Worm (Caenorhabditis elegans) whole organism, L2 larva: ENCODE measurements around the gene nstp-2.
A peak's percentile ranks its signal among the peaks of the same experiment; 100 is the strongest.

Experiments used
- C34F6.9 ChIP-seq: fragments of 150-350 bp; optimal IDR thresholded peaks from 2 replicates; lab custom pipeline; 2014; ENCODE audit warnings: missing biosample characterization, missing genetic modification characterization
- F13H6.1 ChIP-seq: sonication (generic microtip); optimal IDR thresholded peaks from 2 replicates; lab custom pipeline; 2016; ENCODE audit warnings: missing genetic modification characterization, missing compliant biosample characterization
- R02D3.7 ChIP-seq: fragments of 150-350 bp; optimal IDR thresholded peaks from 2 replicates; lab custom pipeline; 2014; ENCODE audit warnings: missing biosample characterization, missing genetic modification characterization
- Y55F3AM.14 ChIP-seq: fragments of 200-800 bp; sonication (Bioruptor generic); optimal IDR thresholded peaks from 2 replicates; lab custom pipeline; 2018; ENCODE audit warnings: mild to moderate bottlenecking, missing genetic modification characterization, missing compliant biosample characterization
- ZK546.5 ChIP-seq: sonication (generic microtip); optimal IDR thresholded peaks from 2 replicates; lab custom pipeline; 2017; ENCODE audit warnings: missing biosample characterization, missing genetic modification characterization
- alr-1 ChIP-seq: fragments of 150-350 bp; optimal IDR thresholded peaks from 2 replicates; lab custom pipeline; 2014; ENCODE audit warnings: missing biosample characterization, missing genetic modification characterization
- aly-2 ChIP-seq: fragments of 150-350 bp; optimal IDR thresholded peaks from 2 replicates; lab custom pipeline; 2014; ENCODE audit warnings: missing biosample characterization, missing genetic modification characterization
- ama-1 ChIP-seq: fragments of 150-350 bp; optimal IDR thresholded peaks from 2 replicates; lab custom pipeline; 2018; ENCODE audit warnings: inconsistent platforms
- blmp-1 ChIP-seq: sonication (generic microtip); optimal IDR thresholded peaks from 2 replicates; lab custom pipeline; 2017; ENCODE audit warnings: missing genetic modification characterization, mild to moderate bottlenecking, missing compliant biosample characterization, antibody characterized with exemption, moderate library complexity; ENCODE audit not compliant: insufficient read depth
- ceh-16 ChIP-seq: fragments of 150-350 bp; optimal IDR thresholded peaks from 2 replicates; lab custom pipeline; 2014; ENCODE audit warnings: missing biosample characterization, missing genetic modification characterization
- ceh-82 ChIP-seq: fragments of 150-350 bp; optimal IDR thresholded peaks from 2 replicates; lab custom pipeline; 2014; ENCODE audit warnings: missing biosample characterization, missing genetic modification characterization
- crh-2 ChIP-seq: sonication (generic microtip); optimal IDR thresholded peaks from 2 replicates; lab custom pipeline; 2017; ENCODE audit warnings: missing biosample characterization, missing genetic modification characterization
- dmd-4 ChIP-seq: sonication (generic microtip); optimal IDR thresholded peaks from 2 replicates; lab custom pipeline; 2017; ENCODE audit warnings: missing biosample characterization, missing genetic modification characterization
- egl-27 ChIP-seq: sonication (generic microtip); optimal IDR thresholded peaks from 3 replicates; lab custom pipeline; 2017; ENCODE audit warnings: missing biosample characterization, missing genetic modification reagents, missing genetic modification characterization
- elt-1 ChIP-seq: fragments of 150-350 bp; optimal IDR thresholded peaks from 2 replicates; lab custom pipeline; 2014; ENCODE audit warnings: missing biosample characterization, missing genetic modification characterization
- elt-3 ChIP-seq: sonication (generic microtip); optimal IDR thresholded peaks from 2 replicates; lab custom pipeline; 2017; ENCODE audit warnings: missing biosample characterization, missing genetic modification characterization
- fos-1 ChIP-seq: fragments of 150-350 bp; optimal IDR thresholded peaks from 2 replicates; lab custom pipeline; 2014; ENCODE audit warnings: missing biosample characterization, missing genetic modification characterization
- gmeb-1 ChIP-seq: fragments of 150-350 bp; optimal IDR thresholded peaks from 2 replicates; lab custom pipeline; 2014; ENCODE audit warnings: missing biosample characterization, missing genetic modification characterization
- lin-11 ChIP-seq: fragments of 150-350 bp; sonication (generic microtip); optimal IDR thresholded peaks from 2 replicates; lab custom pipeline; 2014; ENCODE audit warnings: missing biosample characterization, missing genetic modification characterization, inconsistent platforms, mixed read lengths
- lin-13 ChIP-seq: fragments of 150-350 bp; optimal IDR thresholded peaks from 2 replicates; lab custom pipeline; 2014; ENCODE audit warnings: missing biosample characterization, missing genetic modification reagents, missing genetic modification characterization
- lin-39 ChIP-seq: fragments of 150-350 bp; optimal IDR thresholded peaks from 2 replicates; lab custom pipeline; 2014; ENCODE audit warnings: missing biosample characterization, missing genetic modification reagents, missing genetic modification characterization
- lsy-2 ChIP-seq, 2 experiments: fragments of 150-350 bp in 1 of 2; sonication (generic microtip) in 1 of 2; optimal IDR thresholded peaks; 2 replicates each; lab custom pipeline; 2014 to 2017; ENCODE audit warnings: missing biosample characterization in 2 of 2, missing genetic modification characterization in 2 of 2
- mbf-1 ChIP-seq: sonication (generic microtip); optimal IDR thresholded peaks from 2 replicates; lab custom pipeline; 2017; ENCODE audit warnings: missing biosample characterization, missing genetic modification characterization
- mdl-1 ChIP-seq, 2 experiments: fragments of 150-350 bp in 1 of 2; sonication (generic microtip) in 1 of 2; optimal IDR thresholded peaks; 2 replicates each; lab custom pipeline; 2017; ENCODE audit warnings: missing biosample characterization in 2 of 2, missing genetic modification characterization in 2 of 2
- nhr-10 ChIP-seq: sonication (generic microtip); optimal IDR thresholded peaks from 2 replicates; lab custom pipeline; 2017; ENCODE audit warnings: missing biosample characterization, missing genetic modification characterization
- nhr-11 ChIP-seq: fragments of 150-350 bp; optimal IDR thresholded peaks from 2 replicates; lab custom pipeline; 2014; ENCODE audit warnings: missing biosample characterization, missing genetic modification characterization
- nhr-12 ChIP-seq: fragments of 150-350 bp; optimal IDR thresholded peaks from 2 replicates; lab custom pipeline; 2014; ENCODE audit warnings: missing biosample characterization, missing genetic modification characterization
- nhr-129 ChIP-seq: fragments of 150-350 bp; optimal IDR thresholded peaks from 2 replicates; lab custom pipeline; 2014; ENCODE audit warnings: missing biosample characterization, missing genetic modification characterization
- nhr-21 ChIP-seq: fragments of 150-350 bp; optimal IDR thresholded peaks from 2 replicates; lab custom pipeline; 2014; ENCODE audit warnings: missing biosample characterization, missing genetic modification characterization
- nhr-23 ChIP-seq: fragments of 150-350 bp; optimal IDR thresholded peaks from 2 replicates; lab custom pipeline; 2014; ENCODE audit warnings: missing biosample characterization, missing genetic modification reagents, missing genetic modification characterization
- nhr-237 ChIP-seq: fragments of 150-350 bp; optimal IDR thresholded peaks from 2 replicates; lab custom pipeline; 2014; ENCODE audit warnings: missing biosample characterization, missing genetic modification characterization
- nhr-25 ChIP-seq: fragments of 150-350 bp; sonication (generic microtip); optimal IDR thresholded peaks from 3 replicates; lab custom pipeline; 2014; ENCODE audit warnings: missing biosample characterization, missing genetic modification characterization
- nhr-6 ChIP-seq: fragments of 150-350 bp; optimal IDR thresholded peaks from 2 replicates; lab custom pipeline; 2014; ENCODE audit warnings: missing biosample characterization, missing genetic modification characterization
- nhr-77 ChIP-seq: fragments of 150-350 bp; optimal IDR thresholded peaks from 2 replicates; lab custom pipeline; 2014; ENCODE audit warnings: missing biosample characterization, missing genetic modification characterization
- peb-1 ChIP-seq: fragments of 150-350 bp; optimal IDR thresholded peaks from 2 replicates; lab custom pipeline; 2014; ENCODE audit warnings: missing biosample characterization, missing genetic modification characterization
- sem-4 ChIP-seq: fragments of 150-350 bp; optimal IDR thresholded peaks from 2 replicates; lab custom pipeline; 2014; ENCODE audit warnings: missing biosample characterization, missing genetic modification reagents, missing genetic modification characterization
- skn-1 ChIP-seq: sonication (generic microtip); optimal IDR thresholded peaks from 2 replicates; lab custom pipeline; 2017; ENCODE audit warnings: missing biosample characterization, missing genetic modification characterization
- sma-3 ChIP-seq: sonication (generic microtip); optimal IDR thresholded peaks from 2 replicates; lab custom pipeline; 2016; ENCODE audit warnings: missing genetic modification reagents, missing genetic modification characterization, missing compliant biosample characterization
- sma-9 ChIP-seq, 2 experiments: fragments of 150-350 bp in 1 of 2; sonication (generic microtip) in 1 of 2; optimal IDR thresholded peaks; 2 replicates each; lab custom pipeline; 2014 to 2016; ENCODE audit warnings: missing genetic modification characterization in 2 of 2, mild to moderate bottlenecking in 1 of 2, missing biosample characterization in 1 of 2, missing compliant biosample characterization in 1 of 2, missing genetic modification reagents in 1 of 2, moderate library complexity in 1 of 2
- snpc-4 ChIP-seq: fragments of 150-350 bp; optimal IDR thresholded peaks from 2 replicates; lab custom pipeline; 2014; ENCODE audit warnings: missing biosample characterization, missing genetic modification characterization
- unc-39 ChIP-seq: fragments of 150-350 bp; optimal IDR thresholded peaks from 2 replicates; lab custom pipeline; 2014; ENCODE audit warnings: missing biosample characterization, missing genetic modification characterization
- unc-55 ChIP-seq: fragments of 150-350 bp; sonication (generic microtip); optimal IDR thresholded peaks from 3 replicates; lab custom pipeline; 2014; ENCODE audit warnings: missing biosample characterization, missing genetic modification reagents, missing genetic modification characterization
- unc-62 ChIP-seq: fragments of 150-350 bp; optimal IDR thresholded peaks from 2 replicates; lab custom pipeline; 2014; ENCODE audit warnings: missing biosample characterization, missing genetic modification reagents, missing genetic modification characterization
- zag-1 ChIP-seq: fragments of 150-350 bp; optimal IDR thresholded peaks from 2 replicates; lab custom pipeline; 2014; ENCODE audit warnings: missing biosample characterization, missing genetic modification characterization
- ztf-1 ChIP-seq: fragments of 200-800 bp; sonication (Bioruptor generic); conservative IDR thresholded peaks from 2 replicates; pipeline ENCODE4 v1.3.6; 2022; ENCODE audit warnings: missing genetic modification characterization, missing compliant biosample characterization
- ztf-11 ChIP-seq: sonication (generic microtip); optimal IDR thresholded peaks from 2 replicates; lab custom pipeline; 2017; ENCODE audit warnings: missing biosample characterization, missing genetic modification characterization
- ztf-4 ChIP-seq: fragments of 150-350 bp; optimal IDR thresholded peaks from 2 replicates; lab custom pipeline; 2014; ENCODE audit warnings: missing biosample characterization, missing genetic modification characterization

The nstp-2 gene

DNA sequence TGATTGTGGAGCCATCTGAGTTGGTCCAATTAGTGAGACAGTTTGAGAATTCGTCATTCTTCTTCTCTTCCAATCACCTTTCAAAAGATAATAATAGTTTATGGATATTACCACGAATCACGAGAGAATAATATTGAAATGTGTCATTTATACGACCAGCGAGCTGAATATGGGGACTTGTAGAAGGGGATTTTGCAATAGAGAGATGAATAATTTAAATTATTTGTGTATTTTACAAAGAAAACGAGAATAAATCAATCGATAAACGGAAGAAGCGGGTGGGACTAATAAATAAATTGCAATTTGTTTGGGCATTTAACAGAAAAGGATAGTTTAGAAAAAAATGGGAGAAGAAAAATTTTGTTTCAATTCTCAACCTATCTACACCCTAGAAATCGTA is 23.4 kb downstream of the nstp-2 start, which contains the start of gene odr-8:
Gene odr-8 (minus strand): TSS at position 101 of the 400 bp plus-strand sequence.
- TF ChIP-seq nhr-21 (tag; lab: Kevin White, UChicago) (no peak), lin-13 (no peak)

DNA sequence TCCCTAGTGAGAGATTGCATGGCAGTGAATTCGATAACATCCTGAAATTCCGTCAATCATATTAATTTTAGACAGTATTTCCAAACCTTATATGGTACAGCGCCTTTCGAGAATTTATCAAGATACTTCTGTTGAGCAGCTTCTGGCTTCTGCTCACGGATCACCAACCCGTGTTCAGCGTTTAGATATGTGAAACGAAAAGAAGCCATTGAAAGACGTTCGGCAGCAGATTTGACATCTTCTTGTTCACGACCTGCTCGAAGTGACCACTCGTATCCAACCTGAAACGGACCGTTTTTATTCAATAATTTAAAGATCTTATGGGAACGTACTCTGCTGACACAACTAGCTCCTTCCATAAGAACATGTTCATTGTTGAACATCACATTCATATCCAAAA is 24.3 kb downstream of the nstp-2 start:
- TF ChIP-seq alr-1 (tag; lab: Kevin White, UChicago) (no peak), dmd-4 (tag; lab: Kevin White, UChicago) (no peak), nhr-21 (tag; lab: Kevin White, UChicago) (no peak), fos-1 (no peak)

DNA sequence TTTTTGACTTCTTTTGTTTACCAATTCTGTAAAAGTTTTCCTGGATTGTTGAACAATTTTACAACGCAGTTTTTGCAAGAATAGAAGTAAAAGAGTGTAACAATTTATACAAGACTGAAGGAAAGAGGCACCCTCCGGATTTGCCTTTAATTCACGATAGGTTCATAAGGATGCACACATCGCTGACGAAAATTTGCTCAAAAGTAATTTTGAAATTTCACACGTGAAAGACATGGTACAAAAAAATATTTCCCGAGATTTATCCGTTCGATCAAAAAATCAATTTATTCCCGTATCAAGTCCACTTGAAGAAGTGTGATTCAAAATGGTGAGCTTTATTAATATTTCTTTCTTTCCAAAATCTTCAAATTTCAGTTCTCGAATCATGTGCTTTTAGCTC is 28.1 kb downstream of the nstp-2 start, which contains the start of gene C43G2.3:
Gene C43G2.3 (plus strand): TSS at position 301 of the 400 bp plus-strand sequence.
- no peak for TF ChIP-seq ztf-11 (tag; lab: Kevin White, UChicago)
- TF ChIP-seq sma-3: no peak
- no peak for TF ChIP-seq sem-4 (tag; lab: Kevin White, UChicago)
- TF ChIP-seq egl-27 (tag; lab: Kevin White, UChicago): no peak

DNA sequence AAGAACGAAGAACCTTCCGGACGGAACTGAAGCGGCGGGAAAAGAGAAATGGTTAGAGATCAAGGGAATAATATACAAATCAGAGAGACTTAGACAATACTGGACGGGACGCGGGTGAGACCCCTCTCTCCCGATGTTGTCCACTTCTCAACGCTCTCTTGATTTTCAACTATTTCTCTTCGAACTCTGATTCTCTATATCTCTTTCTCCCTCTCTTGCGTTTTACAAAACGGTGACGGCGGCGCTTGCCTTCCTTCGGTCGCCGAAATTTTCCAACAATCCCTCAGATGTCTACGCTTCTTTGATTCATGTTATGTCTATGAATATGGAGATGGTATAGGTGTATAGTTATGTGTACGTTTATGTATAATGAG is 29.3 kb downstream of the nstp-2 start:
- no peak for TF ChIP-seq nhr-77
- TF ChIP-seq lsy-2 (tag; optimal IDR thresholded peaks at IDR 0.05; lab: Kevin White, UChicago): peak in 1 of 2 experiments; percentile 52
- no peak for TF ChIP-seq mdl-1 (tag; optimal IDR thresholded peaks at IDR 0.05; lab: Kevin White, UChicago)
- TF ChIP-seq unc-39 (tag; lab: Kevin White, UChicago): no peak
- peak; percentile 9 for TF ChIP-seq blmp-1
- TF ChIP-seq aly-2 (tag; lab: Kevin White, UChicago): no peak
- no peak for TF ChIP-seq lin-11 (tag; lab: Kevin White, UChicago)
- TF ChIP-seq nhr-23 (tag; lab: Kevin White, UChicago): no peak
- peak; percentile 57 for TF ChIP-seq egl-27 (tag; lab: Kevin White, UChicago)
- no peak for TF ChIP-seq nhr-11 (tag; lab: Kevin White, UChicago)
- no peak for TF ChIP-seq alr-1 (tag; lab: Kevin White, UChicago)
- TF ChIP-seq dmd-4 (tag; lab: Kevin White, UChicago): no peak
- TF ChIP-seq ztf-4 (tag; lab: Kevin White, UChicago): no peak
- TF ChIP-seq ztf-11 (tag; lab: Kevin White, UChicago): no peak
- TF ChIP-seq skn-1: no peak
- peak; percentile 13 for TF ChIP-seq nhr-21 (tag; lab: Kevin White, UChicago)
- peak; percentile 59 for TF ChIP-seq nhr-25 (tag; lab: Kevin White, UChicago)
- TF ChIP-seq ceh-16: no peak
- no peak for TF ChIP-seq nhr-237 (tag; lab: Kevin White, UChicago)
- TF ChIP-seq crh-2: peak; percentile 56
- peak; percentile 51 for TF ChIP-seq gmeb-1 (tag; lab: Kevin White, UChicago)
- TF ChIP-seq sma-3: peak; percentile 59
- TF ChIP-seq ceh-82 (tag; lab: Kevin White, UChicago): no peak
- peak; percentile 17 for TF ChIP-seq fos-1
- TF ChIP-seq elt-3 (tag; lab: Kevin White, UChicago): no peak
- no peak for TF ChIP-seq peb-1 (tag; lab: Kevin White, UChicago)
- no peak for TF ChIP-seq sem-4 (tag; lab: Kevin White, UChicago)
- no peak for TF ChIP-seq mbf-1
- no peak for TF ChIP-seq nhr-10 (tag; lab: Kevin White, UChicago)
- TF ChIP-seq ZK546.5 (tag; lab: Kevin White, UChicago): no peak
- TF ChIP-seq elt-1 (tag; lab: Kevin White, UChicago): no peak
- no peak for TF ChIP-seq lin-39 (tag; lab: Kevin White, UChicago)
- no peak for TF ChIP-seq nhr-12
- no peak for TF ChIP-seq ztf-1 (GFP tag; lab: Robert Waterston, UW)
- peak; percentile 22 for TF ChIP-seq unc-55 (GFP tag; lab: Kevin White, UChicago)
- TF ChIP-seq zag-1 (tag; lab: Kevin White, UChicago): no peak
- TF ChIP-seq snpc-4 (tag; lab: Kevin White, UChicago): no peak
- no peak for TF ChIP-seq Y55F3AM.14
- no peak for TF ChIP-seq ama-1
- no peak for TF ChIP-seq unc-62 (GFP tag; lab: Kevin White, UChicago)
- peak; percentile 24 for TF ChIP-seq lin-13
- TF ChIP-seq nhr-129 (tag; lab: Kevin White, UChicago): peak; percentile 50
- TF ChIP-seq F13H6.1 (tag; lab: Kevin White, UChicago): peak; percentile 80
- no peak for TF ChIP-seq R02D3.7 (tag; lab: Kevin White, UChicago)
- no peak for TF ChIP-seq nhr-6 (tag; lab: Kevin White, UChicago)
- peak; percentile 59 for TF ChIP-seq sma-9 (GFP tag; optimal IDR thresholded peaks at IDR 0.05; lab: Kevin White, UChicago)
- no peak for TF ChIP-seq sma-9 (tag; optimal IDR thresholded peaks at IDR 0.05; lab: Kevin White, UChicago)
- TF ChIP-seq C34F6.9: peak; percentile 40
